Fruit fly (Drosophila melanogaster): Measurements from ENCODE around the gene CG11498.

Gene CG11498

dm6 chr3R:30164162-30164561 is 3.9 kb upstream of the CG11498 start (continued):
- no peak for TF ChIP-seq CG4282 (GFP tag; optimal IDR thresholded peaks at IDR 0.05)
- no peak for TF ChIP-seq abd-A (tag; optimal IDR thresholded peaks at IDR 0.05)
- no peak for TF ChIP-seq HLH54F (GFP tag; optimal IDR thresholded peaks at IDR 0.05)
- TF ChIP-seq en (GFP tag; optimal IDR thresholded peaks at IDR 0.05): no peak
- no peak for TF ChIP-seq zfh2 (GFP tag; optimal IDR thresholded peaks at IDR 0.05)
- no peak for TF ChIP-seq CG13123 (GFP tag; optimal IDR thresholded peaks at IDR 0.05)
- no peak for TF ChIP-seq CG12236 (GFP tag; optimal IDR thresholded peaks at IDR 0.05)
- TF ChIP-seq prd (optimal IDR thresholded peaks at IDR 0.05): no peak
- peak; percentile 72; the same call in 2 of the 3 replicates for TF ChIP-seq prd (GFP tag; IDR thresholded peaks at IDR 0.05)
- TF ChIP-seq CG1529 (GFP tag; optimal IDR thresholded peaks at IDR 0.05): no peak
- no peak for TF ChIP-seq CG6854 (GFP tag; optimal IDR thresholded peaks at IDR 0.05)
- TF ChIP-seq Hsf (GFP tag; optimal IDR thresholded peaks at IDR 0.05): peak; percentile 30
- no peak for TF ChIP-seq crol (GFP tag; IDR thresholded peaks at IDR 0.05)
- TF ChIP-seq lbe (GFP tag; optimal IDR thresholded peaks at IDR 0.05): no peak
- peak; percentile 38; the same call in 1 of the 2 replicates for TF ChIP-seq CG6689 (GFP tag; IDR thresholded peaks at IDR 0.05)
- peak; percentile 80 for TF ChIP-seq oc (tag; optimal IDR thresholded peaks at IDR 0.05)
- TF ChIP-seq chif (GFP tag; optimal IDR thresholded peaks at IDR 0.05): peak; percentile 14 to 18
- TF ChIP-seq CG12104 (GFP tag; optimal IDR thresholded peaks at IDR 0.05): no peak
- TF ChIP-seq kni (GFP tag; optimal IDR thresholded peaks at IDR 0.05): no peak
- TF ChIP-seq CG10543 (GFP tag; optimal IDR thresholded peaks at IDR 0.05): no peak
- no peak for TF ChIP-seq CG5180 (GFP tag; optimal IDR thresholded peaks at IDR 0.05)
- no peak for TF ChIP-seq pros (GFP tag; optimal IDR thresholded peaks at IDR 0.05)
- no peak for TF ChIP-seq klu (GFP tag; IDR thresholded peaks at IDR 0.05)
- peak; percentile 27 for TF ChIP-seq btn (GFP tag; optimal IDR thresholded peaks at IDR 0.05)
- no peak for TF ChIP-seq BEAF-32 (GFP tag; optimal IDR thresholded peaks at IDR 0.05)
- TF ChIP-seq pzg (GFP tag; optimal IDR thresholded peaks at IDR 0.05): no peak
- no peak for TF ChIP-seq HLH4C (GFP tag; IDR thresholded peaks at IDR 0.05; ENCODE audit: partially characterized antibody)
- TF ChIP-seq Oli (tag; optimal IDR thresholded peaks at IDR 0.05): peak; percentile 28
- peak; percentile 32 for TF ChIP-seq Xbp1 (GFP tag; optimal IDR thresholded peaks at IDR 0.05)
- 0 out of 2 replicates have a peak, but pooled peaks have one; percentile 18 for TF ChIP-seq CG32772 (GFP tag; IDR thresholded peaks at IDR 0.05)
- no peak for TF ChIP-seq Aef1 (GFP tag; IDR thresholded peaks at IDR 0.05)
- no peak for TF ChIP-seq CG10267 (tag; optimal IDR thresholded peaks at IDR 0.05)
- no peak for TF ChIP-seq CG8478 (optimal IDR thresholded peaks at IDR 0.05)
- peak; percentile 52; the same call in 1 of the 2 replicates for TF ChIP-seq stc (GFP tag; IDR thresholded peaks at IDR 0.05)
- no peak for TF ChIP-seq CG8765 (GFP tag; IDR thresholded peaks at IDR 0.05)
- no peak for TF ChIP-seq Mad (GFP tag; optimal IDR thresholded peaks at IDR 0.05)
- peak; percentile 5 for TF ChIP-seq Ets65A (GFP tag)
- no peak for TF ChIP-seq usp (GFP tag; optimal IDR thresholded peaks at IDR 0.05)
- no peak for TF ChIP-seq grn (GFP tag; optimal IDR thresholded peaks at IDR 0.05)
- no peak for TF ChIP-seq CG15011 (GFP tag; optimal IDR thresholded peaks at IDR 0.05)
- peak; percentile 10 for TF ChIP-seq CG6254 (GFP tag; optimal IDR thresholded peaks at IDR 0.05)
- no peak for TF ChIP-seq CG18619 (GFP tag; optimal IDR thresholded peaks at IDR 0.05)
- no peak for TF ChIP-seq D (optimal IDR thresholded peaks at IDR 0.05)
- no peak for TF ChIP-seq D (GFP tag; optimal IDR thresholded peaks at IDR 0.05)
- TF ChIP-seq Fer2 (tag; optimal IDR thresholded peaks at IDR 0.05): no peak
- no peak for TF ChIP-seq CG1647 (GFP tag; optimal IDR thresholded peaks at IDR 0.05)
- TF ChIP-seq CG18764 (GFP tag; optimal IDR thresholded peaks at IDR 0.05): no peak
- TF ChIP-seq CG15073 (GFP tag; optimal IDR thresholded peaks at IDR 0.05): no peak
- TF ChIP-seq Asciz (GFP tag; optimal IDR thresholded peaks at IDR 0.05): no peak
- no peak for TF ChIP-seq MESR4 (GFP tag; optimal IDR thresholded peaks at IDR 0.05)
- TF ChIP-seq Gug (GFP tag; IDR thresholded peaks at IDR 0.05): no peak
- TF ChIP-seq danr (GFP tag; IDR thresholded peaks at IDR 0.05): no peak
- no peak for TF ChIP-seq CG1233 (GFP tag; optimal IDR thresholded peaks at IDR 0.05)
